Fruit fly (Drosophila melanogaster) whole organism: ENCODE measurements around the gene CG4982.

Source experiments
- CG8478 ChIP-seq: fragments of >200 bp; optimal IDR thresholded peaks from 2 replicates; lab custom pipeline; 2018; ENCODE audit warnings: inconsistent platforms
- usp ChIP-seq: fragments of >200 bp; optimal IDR thresholded peaks from 2 replicates; lab custom pipeline; 2017; ENCODE audit warnings: missing biosample characterization, missing genetic modification characterization, mixed read lengths

DNA sequence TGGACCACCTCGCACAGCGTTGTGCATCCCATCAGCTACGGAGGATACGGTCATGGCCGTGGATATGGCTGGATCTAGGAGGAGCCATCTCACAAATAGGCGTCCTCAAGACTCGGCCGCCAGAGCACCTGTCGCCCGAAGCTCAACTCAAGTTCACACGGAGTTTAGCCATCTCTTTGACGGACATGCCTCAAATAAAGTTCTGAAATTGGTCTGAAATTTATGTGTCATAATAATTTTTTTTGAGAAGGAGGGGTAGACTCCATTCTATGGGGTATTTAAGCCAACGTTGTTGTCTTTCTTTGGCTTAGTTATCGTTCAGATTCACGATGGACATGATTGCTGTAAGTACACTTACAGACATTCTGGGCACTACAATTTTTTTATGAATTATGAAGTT, 38.2 kb upstream of the CG4982 start, which contains the start of gene CG13070:
- no peak for TF ChIP-seq usp (GFP tag; lab: Kevin White, UChicago)
- no peak for TF ChIP-seq CG8478 (lab: Kevin White, UChicago)
